Fruit fly (Drosophila melanogaster) whole organism, pupa: ENCODE data around the gene Osi6.

Source experiments
- CG10348 ChIP-seq: fragments of 200-800 bp; sonication (Bioruptor generic); IDR thresholded peaks from 2 replicates; pipeline ENCODE4 v1.3.6; 2022; ENCODE audit warnings: missing biosample characterization, missing genetic modification characterization
- CG12605 ChIP-seq: fragments of 200-800 bp; sonication (Bioruptor generic); IDR thresholded peaks from 2 replicates; pipeline ENCODE4 v1.3.6; 2022; ENCODE audit warnings: missing biosample characterization, missing genetic modification characterization
- CG13204 ChIP-seq: fragments of 200-800 bp; sonication (Bioruptor generic); optimal IDR thresholded peaks from 2 replicates; lab custom pipeline; 2018; ENCODE audit warnings: missing biosample characterization, mild to moderate bottlenecking, missing genetic modification characterization, moderate library complexity
- CG14655 ChIP-seq: fragments of 200-800 bp; sonication (Bioruptor generic); optimal IDR thresholded peaks from 3 replicates; lab custom pipeline; 2017; ENCODE audit warnings: mild to moderate bottlenecking, missing biosample characterization, missing genetic modification reagents, missing genetic modification characterization
- CG4496 ChIP-seq: fragments of 200-800 bp; sonication (Bioruptor generic); IDR thresholded peaks from 3 replicates; pipeline ENCODE4 v1.3.6; 2022; ENCODE audit warnings: missing biosample characterization, missing genetic modification characterization
- CG8159 ChIP-seq: fragments of 200-800 bp; sonication (Bioruptor generic); optimal IDR thresholded peaks from 3 replicates; lab custom pipeline; 2018; ENCODE audit warnings: missing biosample characterization, mild to moderate bottlenecking, missing genetic modification characterization, moderate library complexity
- CG9948 ChIP-seq: fragments of 200-800 bp; sonication (Bioruptor generic); optimal IDR thresholded peaks from 2 replicates; lab custom pipeline; 2018; ENCODE audit warnings: missing biosample characterization, mild to moderate bottlenecking, missing genetic modification characterization, moderate library complexity
- D1 ChIP-seq: fragments of 200-800 bp; sonication (Bioruptor generic); optimal IDR thresholded peaks from 2 replicates; lab custom pipeline; 2018; ENCODE audit warnings: missing biosample characterization, mild to moderate bottlenecking, missing genetic modification characterization, moderate library complexity
- Pif1A ChIP-seq: fragments of 200-800 bp; sonication (Bioruptor generic); optimal IDR thresholded peaks from 3 replicates; lab custom pipeline; 2016; ENCODE audit warnings: missing biosample characterization, missing genetic modification characterization
- gl ChIP-seq: fragments of 200-800 bp; sonication (Bioruptor generic); optimal IDR thresholded peaks from 2 replicates; lab custom pipeline; 2018; ENCODE audit warnings: missing biosample characterization, mild to moderate bottlenecking, missing genetic modification characterization
- rn ChIP-seq: fragments of 200-800 bp; sonication (Bioruptor generic); IDR thresholded peaks from 2 replicates; pipeline ENCODE4 v1.3.6; 2022; ENCODE audit warnings: missing biosample characterization, missing genetic modification characterization

DNA sequence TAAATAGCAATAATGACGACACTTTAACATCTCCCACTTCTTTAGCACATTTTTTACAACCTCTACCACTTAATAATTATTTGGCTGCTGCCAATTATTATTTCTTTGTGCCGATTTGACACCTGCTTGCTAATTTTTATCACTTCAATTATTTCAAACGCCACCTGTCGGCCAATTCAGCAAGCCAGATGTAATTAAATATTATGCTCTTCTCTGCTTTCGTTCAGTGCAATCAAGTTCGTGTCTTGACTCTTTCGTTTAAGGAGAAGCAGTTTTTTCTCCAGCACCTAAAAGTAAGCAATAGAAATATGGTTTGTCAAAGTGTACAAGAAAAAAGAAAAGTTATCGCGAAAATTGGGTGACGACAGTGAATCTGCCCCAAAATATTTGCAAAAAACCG, 19.9 kb downstream of the Osi6 start:
- TF ChIP-seq CG8159 (no peak), CG10348 (GFP tag; lab: Robert Waterston, UW) (no peak), CG12605 (no peak), D1 (tag; lab: Kevin White, UChicago) (no peak), CG13204 (GFP tag; lab: Kevin White, UChicago) (no peak), Pif1A (no peak), gl (no peak), rn (GFP tag; lab: Robert Waterston, UW) (no peak), CG9948 (no peak), CG14655 (GFP tag; lab: Kevin White, UChicago) (no peak), CG4496 (GFP tag; lab: Robert Waterston, UW) (0 out of 3 replicates have a peak, but pooled peaks have one; percentile 13)
